Fruit fly (Drosophila melanogaster): ENCODE data around the gene CG44227.
A peak's percentile ranks its signal among the peaks of the same experiment; 100 is the strongest.

CG44227 gene

dm6 chr3R:8694110-8694826 lies 9.3 kb upstream of the CG44227 start (continued):
- TF ChIP-seq NfI (GFP tag; optimal IDR thresholded peaks at IDR 0.05) = no peak
- no peak for TF ChIP-seq maf-S (GFP tag; optimal IDR thresholded peaks at IDR 0.05)
- TF ChIP-seq CG13775 (GFP tag; optimal IDR thresholded peaks at IDR 0.05) = peak; percentile 17
- TF ChIP-seq ewg (GFP tag; optimal IDR thresholded peaks at IDR 0.05) = peak; percentile 68
- TF ChIP-seq MBD-R2 (GFP tag; IDR thresholded peaks at IDR 0.05) = no peak
- TF ChIP-seq CG15011 (GFP tag; optimal IDR thresholded peaks at IDR 0.05) = peak; percentile 2
- no peak for TF ChIP-seq CG10366 (GFP tag; IDR thresholded peaks at IDR 0.05)
- TF ChIP-seq NFAT (GFP tag; IDR thresholded peaks at IDR 0.05) = peak; percentile 36; the same call in 1 of the 2 replicates
- TF ChIP-seq Bdp1 (GFP tag; optimal IDR thresholded peaks at IDR 0.05) = no peak
- TF ChIP-seq CG10462 (GFP tag; optimal IDR thresholded peaks at IDR 0.05) = no peak
- peak; percentile 33 for TF ChIP-seq pfk (GFP tag; optimal IDR thresholded peaks at IDR 0.05)
- TF ChIP-seq CG14710 (tag; optimal IDR thresholded peaks at IDR 0.05) = no peak
- peak; percentile 37 for TF ChIP-seq scrt (GFP tag; optimal IDR thresholded peaks at IDR 0.05)
- TF ChIP-seq Gug (GFP tag; IDR thresholded peaks at IDR 0.05) = no peak
- TF ChIP-seq trh (GFP tag; optimal IDR thresholded peaks at IDR 0.05) = no peak
- TF ChIP-seq CG4328 (GFP tag; optimal IDR thresholded peaks at IDR 0.05) = peak; percentile 32
- TF ChIP-seq Dref (GFP tag; IDR thresholded peaks at IDR 0.05) = no peak
- peak; percentile 21 for TF ChIP-seq CG6813 (GFP tag; optimal IDR thresholded peaks at IDR 0.05)
- no peak for TF ChIP-seq CG13424 (tag; optimal IDR thresholded peaks at IDR 0.05)
- peak; percentile 77 for TF ChIP-seq CG6854 (GFP tag; optimal IDR thresholded peaks at IDR 0.05)
- TF ChIP-seq caup (GFP tag; optimal IDR thresholded peaks at IDR 0.05; ENCODE audit: severe bottlenecking) = peak; percentile 59
- TF ChIP-seq CG12071 (GFP tag; optimal IDR thresholded peaks at IDR 0.05) = peak; percentile 63
- peak in 1 of 2 experiments; percentile 80 for TF ChIP-seq tll (GFP tag; optimal IDR thresholded peaks at IDR 0.05)
- no peak for TF ChIP-seq CG3407 (GFP tag; optimal IDR thresholded peaks at IDR 0.05)
- TF ChIP-seq CG1792 (GFP tag; optimal IDR thresholded peaks at IDR 0.05) = no peak
- TF ChIP-seq Hmr (GFP tag; optimal IDR thresholded peaks at IDR 0.05) = peak; percentile 80
- peak; percentile 70 for TF ChIP-seq CG15514 (GFP tag; optimal IDR thresholded peaks at IDR 0.05)
- TF ChIP-seq so (GFP tag; IDR thresholded peaks at IDR 0.05) = peak; percentile 67; the same call in 1 of the 3 replicates
- no peak for TF ChIP-seq CG10267 (tag; optimal IDR thresholded peaks at IDR 0.05)
- peak; percentile 74 for TF ChIP-seq CrebB (tag; optimal IDR thresholded peaks at IDR 0.05)
- TF ChIP-seq CG12299 (tag; optimal IDR thresholded peaks at IDR 0.05) = peak; percentile 2
- peak; percentile 45 for TF ChIP-seq CG10543 (GFP tag; optimal IDR thresholded peaks at IDR 0.05)
- peak; percentile 96 for TF ChIP-seq nom (GFP tag; optimal IDR thresholded peaks at IDR 0.05)
- no peak for TF ChIP-seq CG7372 (GFP tag; IDR thresholded peaks at IDR 0.05)

dm6 chr3R:8686446-8686845 lies 1.5 kb upstream of the CG44227 start:
- TF ChIP-seq bab2 (GFP tag; optimal IDR thresholded peaks at IDR 0.05) (no peak), onecut (GFP tag; IDR thresholded peaks at IDR 0.05) (peak; percentile 62; the same call in 1 of the 2 replicates), Nf-YC (tag; optimal IDR thresholded peaks at IDR 0.05) (peak; percentile 73), rib (GFP tag; IDR thresholded peaks at IDR 0.05) (no peak), seq (GFP tag; IDR thresholded peaks at IDR 0.05) (peak; percentile 9; the same call in 1 of the 2 replicates), Nf-YB (GFP tag; optimal IDR thresholded peaks at IDR 0.05) (peak; percentile 85), sqz (GFP tag; optimal IDR thresholded peaks at IDR 0.05) (peak; percentile 85)
